ENCODE assay signal across 1 fruit fly cellular context in genomic region chr3R:19627792-19628522, dm6.
TF ChIP-seq lines count a peak whose summit lies in the region.

No protein-coding gene starts in this region.

TF ChIP-seq in whole organism, embryonic, 481 proteins besides CTCF, POLR2A, EP300 and RAD21 (continued from another document):
- 0 out of 2 replicates have a peak, but pooled peaks have one; percentile 15 for TF ChIP-seq stc (GFP tag; IDR thresholded peaks at IDR 0.05; lab: Robert Waterston, UW)
- no peak for TF ChIP-seq CG3847 (GFP tag; IDR thresholded peaks at IDR 0.05; lab: Robert Waterston, UW)
- TF ChIP-seq CG12391 (tag; optimal IDR thresholded peaks at IDR 0.05; lab: Kevin White, UChicago) = peak; percentile 20
- TF ChIP-seq Sox102F (GFP tag; optimal IDR thresholded peaks at IDR 0.05; lab: Kevin White, UChicago) = peak; percentile 6
- TF ChIP-seq CG11085 (GFP tag; IDR thresholded peaks at IDR 0.05; lab: Robert Waterston, UW) = no peak
- TF ChIP-seq insv (GFP tag; optimal IDR thresholded peaks at IDR 0.05; lab: Kevin White, UChicago) = no peak
- no peak for TF ChIP-seq Bdp1 (GFP tag; optimal IDR thresholded peaks at IDR 0.05; lab: Kevin White, UChicago)
- TF ChIP-seq da (GFP tag; optimal IDR thresholded peaks at IDR 0.05; lab: Kevin White, UChicago) = no peak
- TF ChIP-seq danr (GFP tag; IDR thresholded peaks at IDR 0.05; lab: Robert Waterston, UW) = no peak
- no peak for TF ChIP-seq bsh (GFP tag; optimal IDR thresholded peaks at IDR 0.05; lab: Kevin White, UChicago)
- TF ChIP-seq BtbVII (GFP tag; optimal IDR thresholded peaks at IDR 0.05; lab: Kevin White, UChicago) = peak; percentile 40
- no peak for TF ChIP-seq usp (GFP tag; optimal IDR thresholded peaks at IDR 0.05; lab: Kevin White, UChicago)
- TF ChIP-seq CG8924 (tag; optimal IDR thresholded peaks at IDR 0.05; lab: Kevin White, UChicago) = peak; percentile 71
- no peak for TF ChIP-seq Oaz (GFP tag; IDR thresholded peaks at IDR 0.05; lab: Robert Waterston, UW)
- TF ChIP-seq Xrp1 (GFP tag; IDR thresholded peaks at IDR 0.05; lab: Robert Waterston, UW) = peak; percentile 49; the same call in 1 of the 2 replicates
- no peak for TF ChIP-seq aop (GFP tag; IDR thresholded peaks at IDR 0.05; lab: Robert Waterston, UW)
- TF ChIP-seq CG10209 (GFP tag; optimal IDR thresholded peaks at IDR 0.05; lab: Kevin White, UChicago) = peak; percentile 6
- TF ChIP-seq CG13123 (GFP tag; optimal IDR thresholded peaks at IDR 0.05; lab: Kevin White, UChicago) = no peak
- no peak for TF ChIP-seq Dll (GFP tag; IDR thresholded peaks at IDR 0.05; lab: Robert Waterston, UW; ENCODE audit: partially characterized antibody)
- TF ChIP-seq CG10147 (GFP tag; optimal IDR thresholded peaks at IDR 0.05; lab: Kevin White, UChicago) = peak; percentile 58
- TF ChIP-seq B-H2 (GFP tag; optimal IDR thresholded peaks at IDR 0.05; lab: Kevin White, UChicago) = no peak
- TF ChIP-seq CkIIα-i1 (GFP tag; IDR thresholded peaks at IDR 0.05; lab: Robert Waterston, UW) = no peak
- no peak for TF ChIP-seq Sry-δ (GFP tag; optimal IDR thresholded peaks at IDR 0.05; lab: Kevin White, UChicago)
- peak in 1 of 3 experiments; percentile 8 for TF ChIP-seq lola (GFP tag; optimal IDR thresholded peaks at IDR 0.05; lab: Kevin White, UChicago)
- TF ChIP-seq CG3065 (GFP tag; optimal IDR thresholded peaks at IDR 0.05; lab: Kevin White, UChicago) = no peak
- TF ChIP-seq ase (GFP tag; IDR thresholded peaks at IDR 0.05; lab: Robert Waterston, UW) = no peak; the same call in 2 of the 3 replicates
- no peak for TF ChIP-seq en (GFP tag; optimal IDR thresholded peaks at IDR 0.05; lab: Kevin White, UChicago)
- TF ChIP-seq ab (GFP tag; optimal IDR thresholded peaks at IDR 0.05; lab: Kevin White, UChicago) = no peak
- TF ChIP-seq ems (GFP tag; optimal IDR thresholded peaks at IDR 0.05; lab: Kevin White, UChicago) = no peak
- TF ChIP-seq Nf-YC (tag; optimal IDR thresholded peaks at IDR 0.05; lab: Kevin White, UChicago) = peak; percentile 43
- TF ChIP-seq CG2116 (GFP tag; optimal IDR thresholded peaks at IDR 0.05; lab: Kevin White, UChicago) = no peak
- TF ChIP-seq CG34422 (GFP tag; IDR thresholded peaks at IDR 0.05; lab: Robert Waterston, UW) = no peak
- no peak for TF ChIP-seq CG2875 (GFP tag; optimal IDR thresholded peaks at IDR 0.05; lab: Kevin White, UChicago)
- TF ChIP-seq nmo (GFP tag; optimal IDR thresholded peaks at IDR 0.05; lab: Kevin White, UChicago) = peak; percentile 84
- TF ChIP-seq zen2 (GFP tag; IDR thresholded peaks at IDR 0.05; lab: Robert Waterston, UW; ENCODE audit: partially characterized antibody) = no peak
- TF ChIP-seq CG11696 (GFP tag; IDR thresholded peaks at IDR 0.05; lab: Robert Waterston, UW) = no peak
- TF ChIP-seq trem (tag; optimal IDR thresholded peaks at IDR 0.05; lab: Kevin White, UChicago) = peak; percentile 27
- TF ChIP-seq dmrt11E (tag; optimal IDR thresholded peaks at IDR 0.05; lab: Kevin White, UChicago) = no peak
- TF ChIP-seq az2 (GFP tag; optimal IDR thresholded peaks at IDR 0.05; lab: Kevin White, UChicago) = no peak
- peak; percentile 68 for TF ChIP-seq CG13296 (GFP tag; optimal IDR thresholded peaks at IDR 0.05; lab: Kevin White, UChicago)
- TF ChIP-seq otp (GFP tag; IDR thresholded peaks at IDR 0.05; lab: Robert Waterston, UW) = no peak
- TF ChIP-seq Optix (GFP tag; IDR thresholded peaks at IDR 0.05; lab: Robert Waterston, UW) = no peak
- TF ChIP-seq CG15479 (GFP tag; optimal IDR thresholded peaks at IDR 0.05; lab: Kevin White, UChicago) = no peak
- TF ChIP-seq ato (GFP tag; IDR thresholded peaks at IDR 0.05; lab: Robert Waterston, UW; ENCODE audit: partially characterized antibody) = no peak
- TF ChIP-seq ATbp (GFP tag; optimal IDR thresholded peaks at IDR 0.05; lab: Kevin White, UChicago) = no peak
- TF ChIP-seq cas (GFP tag; IDR thresholded peaks at IDR 0.05; lab: Robert Waterston, UW) = no peak
- TF ChIP-seq Poxn (GFP tag; IDR thresholded peaks at IDR 0.05; lab: Robert Waterston, UW) = no peak
- TF ChIP-seq HmgD (GFP tag; optimal IDR thresholded peaks at IDR 0.05; lab: Kevin White, UChicago) = no peak
- no peak for TF ChIP-seq fd3F (GFP tag; optimal IDR thresholded peaks at IDR 0.05; lab: Kevin White, UChicago)
- TF ChIP-seq CG15601 (tag; optimal IDR thresholded peaks at IDR 0.05; lab: Kevin White, UChicago) = no peak
- peak; percentile 37 for TF ChIP-seq CG8359 (GFP tag; optimal IDR thresholded peaks at IDR 0.05; lab: Kevin White, UChicago; ENCODE audit: borderline replicate concordance)
- TF ChIP-seq gsb-n (tag; optimal IDR thresholded peaks at IDR 0.05; lab: Kevin White, UChicago) = no peak
- TF ChIP-seq CG2889 (GFP tag; IDR thresholded peaks at IDR 0.05; lab: Robert Waterston, UW) = no peak
- no peak for TF ChIP-seq Chrac-16 (GFP tag; optimal IDR thresholded peaks at IDR 0.05; lab: Kevin White, UChicago)
- no peak for TF ChIP-seq Ssrp (tag; optimal IDR thresholded peaks at IDR 0.05; lab: Kevin White, UChicago)
